Fruit fly (Drosophila melanogaster): Measurements from ENCODE around the gene nej.

nej gene

DNA sequence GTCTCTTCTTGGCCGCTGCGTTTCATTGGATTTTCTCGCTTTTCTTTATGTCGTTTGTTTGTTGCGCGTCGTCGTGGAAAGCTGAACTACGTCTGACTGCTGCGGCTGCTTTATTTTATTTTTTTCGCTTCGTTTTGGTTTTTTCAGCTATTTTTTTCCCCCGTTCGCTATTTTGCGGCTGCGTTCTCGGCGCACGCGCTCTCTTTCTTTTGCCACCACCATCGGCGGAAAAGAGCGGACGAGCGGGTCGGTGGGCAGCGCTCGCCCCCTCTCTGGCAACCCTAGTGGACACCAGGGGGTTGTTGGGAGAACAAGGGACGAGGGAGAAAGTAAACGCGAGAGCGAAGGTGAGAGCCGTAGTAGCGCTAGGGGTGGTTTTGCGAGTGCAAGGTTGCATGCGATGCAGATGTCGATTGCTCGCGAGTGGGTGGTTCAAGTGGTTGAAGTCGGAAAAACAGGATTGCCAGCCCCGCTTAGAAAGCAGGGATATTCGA lies 47.9 kb downstream of the nej start (continued):
- TF ChIP-seq HLH54F (GFP tag; optimal IDR thresholded peaks at IDR 0.05) (no peak), lilli (GFP tag; optimal IDR thresholded peaks at IDR 0.05) (no peak), Abd-B (GFP tag; optimal IDR thresholded peaks at IDR 0.05) (no peak), NFAT (GFP tag; IDR thresholded peaks at IDR 0.05) (no peak), pfk (GFP tag; optimal IDR thresholded peaks at IDR 0.05) (no peak), pros (GFP tag; optimal IDR thresholded peaks at IDR 0.05) (peak; percentile 10), bcd (GFP tag; optimal IDR thresholded peaks at IDR 0.05) (no peak), CG10654 (GFP tag; optimal IDR thresholded peaks at IDR 0.05) (no peak), pan (optimal IDR thresholded peaks at IDR 0.05) (no peak), pan (GFP tag; optimal IDR thresholded peaks at IDR 0.05 in 1 of 2, IDR thresholded peaks at IDR 0.05 in 1 of 2) (no peak), gcm (GFP tag; optimal IDR thresholded peaks at IDR 0.05) (no peak), chinmo (GFP tag; IDR thresholded peaks at IDR 0.05; ENCODE audit: partially characterized antibody) (0 out of 4 replicates have a peak, but pooled peaks have one; percentile 67), lmd (GFP tag; IDR thresholded peaks at IDR 0.05) (no peak), toy (GFP tag; IDR thresholded peaks at IDR 0.05) (no peak), Opbp (GFP tag; IDR thresholded peaks at IDR 0.05; ENCODE audit: partially characterized antibody) (peak; percentile 57; the same call in 1 of the 3 replicates), CG34224 (GFP tag; IDR thresholded peaks at IDR 0.05; ENCODE audit: partially characterized antibody) (peak; percentile 60), CG6683 (GFP tag; optimal IDR thresholded peaks at IDR 0.05) (no peak), bigmax (GFP tag; optimal IDR thresholded peaks at IDR 0.05) (no peak), schlank (tag; optimal IDR thresholded peaks at IDR 0.05) (no peak), bbx (GFP tag; IDR thresholded peaks at IDR 0.05; ENCODE audit: partially characterized antibody) (peak; percentile 58), CG12104 (GFP tag; optimal IDR thresholded peaks at IDR 0.05) (no peak), az2 (GFP tag; optimal IDR thresholded peaks at IDR 0.05) (no peak), sens-2 (GFP tag; IDR thresholded peaks at IDR 0.05) (no peak), CG12659 (GFP tag; optimal IDR thresholded peaks at IDR 0.05) (no peak), emc (GFP tag; optimal IDR thresholded peaks at IDR 0.05) (no peak), CG11560 (tag; IDR thresholded peaks at IDR 0.05) (no peak), amos (GFP tag; IDR thresholded peaks at IDR 0.05; ENCODE audit: partially characterized antibody) (0 out of 2 replicates have a peak, but pooled peaks have one; percentile 33), Antp (GFP tag; optimal IDR thresholded peaks at IDR 0.05) (no peak), unpg (GFP tag; optimal IDR thresholded peaks at IDR 0.05) (no peak), Six4 (GFP tag; optimal IDR thresholded peaks at IDR 0.05) (no peak), grau (tag; optimal IDR thresholded peaks at IDR 0.05) (no peak), CG3163 (GFP tag; optimal IDR thresholded peaks at IDR 0.05) (peak; percentile 28), wor (GFP tag; IDR thresholded peaks at IDR 0.05) (no peak), Atf6 (GFP tag; IDR thresholded peaks at IDR 0.05) (no peak), sqz (GFP tag; optimal IDR thresholded peaks at IDR 0.05) (peak; percentile 89), CG11723 (GFP tag; optimal IDR thresholded peaks at IDR 0.05) (no peak), kni (GFP tag; optimal IDR thresholded peaks at IDR 0.05) (no peak), lov (optimal IDR thresholded peaks at IDR 0.05) (no peak), lov (GFP tag; IDR thresholded peaks at IDR 0.05) (no peak), CG32772 (GFP tag; IDR thresholded peaks at IDR 0.05) (peak; percentile 21; the same call in 1 of the 2 replicates), tna (GFP tag; IDR thresholded peaks at IDR 0.05; ENCODE audit: partially characterized antibody) (no peak), CG8290 (GFP tag; optimal IDR thresholded peaks at IDR 0.05) (no peak), CG8290 (tag; optimal IDR thresholded peaks at IDR 0.05) (peak in 1 of 2 experiments; percentile 42), Eip74EF (GFP tag; optimal IDR thresholded peaks at IDR 0.05) (no peak), MBD-R2 (GFP tag; IDR thresholded peaks at IDR 0.05) (no peak), B-H1 (GFP tag; IDR thresholded peaks at IDR 0.05) (no peak), scrt (GFP tag; optimal IDR thresholded peaks at IDR 0.05) (no peak), Trl (optimal IDR thresholded peaks at IDR 0.05) (peak; percentile 69 to 75), Trl (GFP tag; optimal IDR thresholded peaks at IDR 0.05) (peak; percentile 52), Deaf1 (tag; optimal IDR thresholded peaks at IDR 0.05) (peak; percentile 52)

All from whole organism, embryonic.